Worm (Caenorhabditis elegans) whole organism, early embryonic: Measurements from ENCODE around the gene Y53C12A.10.
"Not testable (repeated sequence)": the region's sequence is repeated elsewhere in the genome, so short reads cannot be mapped to it uniquely, and the experiment has no call there.

ENCODE experiments used
- F13C5.2 ChIP-seq: sonication (generic microtip); optimal IDR thresholded peaks from 2 replicates; lab custom pipeline; 2017; ENCODE audit warnings: mild to moderate bottlenecking, missing genetic modification characterization, inconsistent platforms, missing compliant biosample characterization
- ama-1 ChIP-seq: fragments of 150-350 bp; optimal IDR thresholded peaks from 2 replicates; lab custom pipeline; 2014
- ceh-13 ChIP-seq: fragments of 200-800 bp; sonication (Bioruptor generic); optimal IDR thresholded peaks from 2 replicates; lab custom pipeline; 2018; ENCODE audit warnings: mild to moderate bottlenecking, missing genetic modification characterization, missing compliant biosample characterization
- ets-7 ChIP-seq: sonication (generic microtip); optimal IDR thresholded peaks from 2 replicates; lab custom pipeline; 2016; ENCODE audit warnings: missing genotype, missing genetic modification characterization, missing compliant biosample characterization
- hnd-1 ChIP-seq: sonication (generic microtip); optimal IDR thresholded peaks from 2 replicates; lab custom pipeline; 2016; ENCODE audit warnings: missing genetic modification characterization, missing compliant biosample characterization
- pes-1 ChIP-seq: fragments of 200-800 bp; sonication (Bioruptor generic); IDR thresholded peaks from 2 replicates; pipeline ENCODE4 v1.3.6; 2022; ENCODE audit warnings: missing genetic modification reagents, missing genetic modification characterization, missing compliant biosample characterization
- scrt-1 ChIP-seq: fragments of 200-800 bp; sonication (Bioruptor generic); IDR thresholded peaks from 2 replicates; pipeline ENCODE4 v1.3.6; 2022; ENCODE audit warnings: missing genetic modification characterization, missing compliant biosample characterization
- tbx-37 ChIP-seq: fragments of 200-800 bp; sonication (Bioruptor generic); conservative IDR thresholded peaks from 2 replicates; pipeline ENCODE4 v1.3.6; 2022; ENCODE audit warnings: missing genetic modification reagents, missing genetic modification characterization, missing compliant biosample characterization

DNA sequence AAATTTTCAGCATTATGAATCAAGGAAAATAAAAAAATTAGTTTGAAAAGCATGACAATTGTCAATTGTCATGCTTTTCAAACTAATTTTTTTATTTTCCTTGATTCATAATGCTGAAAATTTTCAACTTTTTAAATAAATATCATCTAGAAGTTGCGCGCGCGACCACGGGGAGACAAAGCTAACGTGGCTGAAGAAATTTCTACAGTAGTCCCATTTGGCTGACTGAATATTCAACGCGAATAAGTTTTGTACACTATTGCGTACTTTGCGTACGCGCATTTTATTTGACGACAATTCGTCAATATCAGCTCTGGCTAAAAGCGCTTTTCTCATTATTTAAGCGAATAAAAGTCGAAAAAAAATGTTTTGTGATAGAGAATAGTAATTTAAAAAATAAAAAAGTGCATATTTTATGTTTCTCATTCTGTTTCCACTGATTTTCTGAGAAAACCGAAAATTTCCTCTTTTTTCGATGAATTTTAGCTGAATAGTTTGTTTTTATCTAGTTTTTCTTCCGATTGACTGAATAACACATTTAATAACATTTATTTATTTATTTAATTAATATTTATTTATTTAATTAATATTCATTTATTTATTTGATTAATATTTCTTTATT, 14.1 kb upstream of the Y53C12A.10 start, which contains the start of gene Y53C12A.11:
- TF ChIP-seq ama-1 (lab: Kevin White, UChicago); scrt-1; hnd-1; F13C5.2; ceh-13; ets-7 (tag; lab: Kevin White, UChicago); tbx-37 (GFP tag; lab: Robert Waterston, UW); pes-1 (GFP tag; lab: Robert Waterston, UW): not testable (repeated sequence)
